Fruit fly (Drosophila melanogaster) whole organism, embryonic: ENCODE measurements around the gene Kap3.

ENCODE experiments used
- CG1024 ChIP-seq: fragments of 200-800 bp; sonication (Bioruptor generic); IDR thresholded peaks from 2 replicates; pipeline ENCODE4 v1.3.6; 2022; ENCODE audit warnings: missing biosample characterization, missing genetic modification characterization
- CG11085 ChIP-seq: fragments of 200-800 bp; sonication (Bioruptor generic); IDR thresholded peaks from 2 replicates; pipeline ENCODE4 v1.3.6; 2022; ENCODE audit warnings: missing biosample characterization, missing genetic modification characterization
- CG11093 ChIP-seq: fragments of 200-800 bp; sonication (Bioruptor generic); IDR thresholded peaks from 3 replicates; pipeline ENCODE4 v1.3.6; 2022; ENCODE audit warnings: missing biosample characterization, missing genetic modification characterization
- CG11695 ChIP-seq: fragments of 200-800 bp; sonication (Bioruptor generic); IDR thresholded peaks from 3 replicates; pipeline ENCODE4 v1.3.6; 2022; ENCODE audit warnings: missing biosample characterization, missing genetic modification characterization
- CG12236 ChIP-seq: fragments of 200-800 bp; sonication (Bioruptor generic); optimal IDR thresholded peaks from 2 replicates; lab custom pipeline; 2016; ENCODE audit warnings: missing biosample characterization, missing genetic modification characterization
- CG1233 ChIP-seq: fragments of 200-800 bp; sonication (Bioruptor generic); optimal IDR thresholded peaks from 4 replicates; lab custom pipeline; 2018; ENCODE audit warnings: missing biosample characterization, mild to moderate bottlenecking, missing genetic modification characterization
- CG13123 ChIP-seq: fragments of 200-800 bp; sonication (Bioruptor generic); optimal IDR thresholded peaks from 2 replicates; lab custom pipeline; 2016; ENCODE audit warnings: missing biosample characterization, missing genetic modification characterization
- CG1603 ChIP-seq: fragments of 200-800 bp; sonication (Bioruptor generic); optimal IDR thresholded peaks from 2 replicates; lab custom pipeline; 2019; ENCODE audit warnings: missing biosample characterization, mild to moderate bottlenecking, missing genetic modification characterization, moderate library complexity
- CG17568 ChIP-seq: fragments of 200-800 bp; sonication (Bioruptor generic); optimal IDR thresholded peaks from 2 replicates; lab custom pipeline; 2018; ENCODE audit warnings: missing biosample characterization, mild to moderate bottlenecking, missing genetic modification characterization, moderate library complexity
- CG17829 ChIP-seq: fragments of 200-800 bp; optimal IDR thresholded peaks from 2 replicates; lab custom pipeline; 2019; ENCODE audit warnings: missing biosample characterization, mild to moderate bottlenecking, missing genetic modification characterization, moderate library complexity
- CG17912 ChIP-seq: fragments of 200-800 bp; sonication (Bioruptor generic); optimal IDR thresholded peaks from 2 replicates; lab custom pipeline; 2018; ENCODE audit warnings: missing biosample characterization, mild to moderate bottlenecking, missing genetic modification characterization
- CG3163 ChIP-seq: fragments of 200-800 bp; sonication (Bioruptor generic); optimal IDR thresholded peaks from 3 replicates; lab custom pipeline; 2016; ENCODE audit warnings: missing biosample characterization, missing genetic modification characterization
- CG4328 ChIP-seq: fragments of 200-800 bp; sonication (Bioruptor generic); optimal IDR thresholded peaks from 3 replicates; lab custom pipeline; 2017; ENCODE audit warnings: missing biosample characterization, missing genetic modification reagents, missing genetic modification characterization
- CG4404 ChIP-seq: fragments of 200-800 bp; sonication (Bioruptor generic); IDR thresholded peaks from 2 replicates; pipeline ENCODE4 v1.3.6; 2022; ENCODE audit warnings: missing biosample characterization, missing genetic modification characterization
- CG6272 ChIP-seq: fragments of 200-800 bp; sonication (Bioruptor generic); IDR thresholded peaks from 2 replicates; pipeline ENCODE4 v1.3.6; 2022; ENCODE audit warnings: missing biosample characterization, missing genetic modification characterization
- CG6791 ChIP-seq: fragments of 200-800 bp; sonication (Bioruptor generic); IDR thresholded peaks from 3 replicates; pipeline ENCODE4 v1.3.6; 2022; ENCODE audit warnings: missing biosample characterization, missing genetic modification characterization; ENCODE audit not compliant: partially characterized antibody
- CG8281 ChIP-seq: fragments of 200-800 bp; sonication (Bioruptor generic); optimal IDR thresholded peaks from 2 replicates; lab custom pipeline; 2018; ENCODE audit warnings: missing biosample characterization, mild to moderate bottlenecking, missing genetic modification characterization, moderate library complexity
- CG8290 ChIP-seq, 3 experiments: fragments of 200-800 bp; sonication (Bioruptor generic); optimal IDR thresholded peaks; 2 replicates each; lab custom pipeline; 2016 to 2019; ENCODE audit warnings: missing biosample characterization in 3 of 3, missing genetic modification characterization in 3 of 3, mild to moderate bottlenecking in 2 of 3, moderate library complexity in 1 of 3
- CG8359 ChIP-seq: fragments of 200-800 bp; sonication (Bioruptor generic); optimal IDR thresholded peaks from 2 replicates; lab custom pipeline; 2017; ENCODE audit warnings: missing biosample characterization, mild to moderate bottlenecking, missing genetic modification characterization, borderline replicate concordance
- CTCF ChIP-seq: fragments of 200-800 bp; sonication (Bioruptor generic); optimal IDR thresholded peaks from 2 replicates; lab custom pipeline; 2017; ENCODE audit warnings: missing biosample characterization, mild to moderate bottlenecking, missing genetic modification characterization, moderate library complexity
- Dbx ChIP-seq: fragments of 200-800 bp; sonication (Bioruptor generic); IDR thresholded peaks from 3 replicates; pipeline ENCODE4 v1.3.6; 2022; ENCODE audit warnings: missing biosample characterization, missing genetic modification characterization
- Deaf1 ChIP-seq: fragments of 200-800 bp; optimal IDR thresholded peaks from 3 replicates; lab custom pipeline; 2019; ENCODE audit warnings: missing biosample characterization, mild to moderate bottlenecking, missing genetic modification characterization, moderate library complexity
- Dek ChIP-seq: fragments of 200-800 bp; sonication (Bioruptor generic); optimal IDR thresholded peaks from 3 replicates; lab custom pipeline; 2019; ENCODE audit warnings: missing biosample characterization, mild to moderate bottlenecking, missing genetic modification characterization, moderate library complexity
- Dll ChIP-seq: fragments of 200-800 bp; sonication (Bioruptor generic); IDR thresholded peaks from 4 replicates; pipeline ENCODE4 v1.3.6; 2022; ENCODE audit warnings: missing biosample characterization, missing genetic modification characterization; ENCODE audit not compliant: partially characterized antibody
- Hmx ChIP-seq: fragments of 200-800 bp; sonication (Bioruptor generic); optimal IDR thresholded peaks from 2 replicates; lab custom pipeline; 2016; ENCODE audit warnings: missing biosample characterization, missing genetic modification characterization
- Meics ChIP-seq: fragments of 200-800 bp; sonication (Bioruptor generic); optimal IDR thresholded peaks from 2 replicates; lab custom pipeline; 2017; ENCODE audit warnings: missing biosample characterization, mild to moderate bottlenecking, missing genetic modification characterization
- Myb ChIP-seq: fragments of 200-800 bp; sonication (Bioruptor generic); optimal IDR thresholded peaks from 2 replicates; lab custom pipeline; 2016; ENCODE audit warnings: missing biosample characterization, missing genetic modification characterization
- Oli ChIP-seq: fragments of 200-800 bp; sonication (Bioruptor generic); optimal IDR thresholded peaks from 2 replicates; lab custom pipeline; 2018; ENCODE audit warnings: missing biosample characterization, mild to moderate bottlenecking, missing genetic modification characterization, moderate library complexity
- ab ChIP-seq: fragments of 200-800 bp; sonication (Bioruptor generic); optimal IDR thresholded peaks from 2 replicates; lab custom pipeline; 2016; ENCODE audit warnings: missing biosample characterization, missing genetic modification characterization
- bab2 ChIP-seq: fragments of 200-800 bp; sonication (Bioruptor generic); optimal IDR thresholded peaks from 2 replicates; lab custom pipeline; 2016; ENCODE audit warnings: missing biosample characterization, missing genetic modification characterization
- chinmo ChIP-seq: fragments of 200-800 bp; sonication (Bioruptor generic); IDR thresholded peaks from 4 replicates; pipeline ENCODE4 v1.3.6; 2022; ENCODE audit warnings: missing biosample characterization, missing genetic modification characterization; ENCODE audit not compliant: partially characterized antibody
- chn ChIP-seq: fragments of 200-800 bp; sonication (Bioruptor generic); optimal IDR thresholded peaks from 2 replicates; lab custom pipeline; 2016; ENCODE audit warnings: missing biosample characterization, missing genetic modification characterization
- dm ChIP-seq: fragments of 200-800 bp; sonication (Bioruptor generic); optimal IDR thresholded peaks from 3 replicates; lab custom pipeline; 2016; ENCODE audit warnings: missing biosample characterization, missing genetic modification characterization
- dysf ChIP-seq: fragments of 200-800 bp; sonication (Bioruptor generic); IDR thresholded peaks from 3 replicates; pipeline ENCODE4 v1.3.6; 2022; ENCODE audit warnings: missing biosample characterization, missing genetic modification characterization
- gcm2 ChIP-seq: fragments of 200-800 bp; sonication (Bioruptor generic); optimal IDR thresholded peaks from 2 replicates; lab custom pipeline; 2016; ENCODE audit warnings: missing biosample characterization, missing genetic modification characterization
- grau ChIP-seq: fragments of 200-800 bp; optimal IDR thresholded peaks from 3 replicates; lab custom pipeline; 2019; ENCODE audit warnings: missing biosample characterization, mild to moderate bottlenecking, missing genetic modification characterization, moderate library complexity
- hb ChIP-seq: fragments of 200-800 bp; sonication (Bioruptor generic); IDR thresholded peaks from 3 replicates; pipeline ENCODE4 v1.3.6; 2022; ENCODE audit warnings: missing biosample characterization, missing genetic modification characterization; ENCODE audit not compliant: partially characterized antibody
- hth ChIP-seq: fragments of >200 bp; optimal IDR thresholded peaks from 2 replicates; lab custom pipeline; 2017; ENCODE audit warnings: inconsistent platforms
- insv ChIP-seq, 2 experiments: fragments of 200-800 bp; sonication (Bioruptor generic); optimal IDR thresholded peaks; 3 replicates each; lab custom pipeline; 2016 to 2018; ENCODE audit warnings: missing biosample characterization in 2 of 2, missing genetic modification characterization in 2 of 2
- knrl ChIP-seq: fragments of 200-800 bp; sonication (Bioruptor generic); IDR thresholded peaks from 3 replicates; pipeline ENCODE4 v1.3.6; 2022; ENCODE audit warnings: missing biosample characterization, missing genetic modification characterization; ENCODE audit not compliant: partially characterized antibody
- mirr ChIP-seq: fragments of 200-800 bp; sonication (Bioruptor generic); optimal IDR thresholded peaks from 3 replicates; lab custom pipeline; 2018; ENCODE audit warnings: missing biosample characterization, mild to moderate bottlenecking, missing genetic modification characterization
- nmo ChIP-seq: fragments of 200-800 bp; sonication (Bioruptor generic); optimal IDR thresholded peaks from 2 replicates; lab custom pipeline; 2018; ENCODE audit warnings: missing biosample characterization, mild to moderate bottlenecking, missing genetic modification characterization, moderate library complexity
- odd ChIP-seq: fragments of 200-800 bp; sonication (Bioruptor generic); optimal IDR thresholded peaks from 2 replicates; lab custom pipeline; 2017; ENCODE audit warnings: missing biosample characterization, mild to moderate bottlenecking, missing genetic modification characterization
- salm ChIP-seq: fragments of 200-800 bp; sonication (Bioruptor generic); optimal IDR thresholded peaks from 2 replicates; lab custom pipeline; 2018; ENCODE audit warnings: missing biosample characterization, mild to moderate bottlenecking, missing genetic modification characterization
- tna ChIP-seq: fragments of 200-800 bp; sonication (Bioruptor generic); IDR thresholded peaks from 2 replicates; pipeline ENCODE4 v1.3.6; 2022; ENCODE audit warnings: missing biosample characterization, missing genetic modification characterization; ENCODE audit not compliant: partially characterized antibody
- toy ChIP-seq: fragments of 200-800 bp; sonication (Bioruptor generic); IDR thresholded peaks from 2 replicates; pipeline ENCODE4 v1.3.6; 2022; ENCODE audit warnings: missing biosample characterization, missing genetic modification characterization
- trh ChIP-seq: fragments of 200-800 bp; sonication (Bioruptor generic); optimal IDR thresholded peaks from 2 replicates; lab custom pipeline; 2016; ENCODE audit warnings: missing biosample characterization, missing genetic modification characterization
- vfl ChIP-seq: fragments of 200-800 bp; sonication (Bioruptor generic); optimal IDR thresholded peaks from 2 replicates; lab custom pipeline; 2016; ENCODE audit warnings: missing biosample characterization, missing genetic modification characterization
- zf30C ChIP-seq: fragments of 200-800 bp; sonication (Bioruptor generic); optimal IDR thresholded peaks from 3 replicates; lab custom pipeline; 2018; ENCODE audit warnings: missing biosample characterization, mild to moderate bottlenecking, missing genetic modification characterization

The Kap3 gene

dm6 chrX:11338973-11339867 lies 664 bp downstream of the Kap3 start (continued):
- TF ChIP-seq CG3163 (GFP tag; lab: Kevin White, UChicago), result peak; percentile 42
- peak; percentile 71 for TF ChIP-seq chn (GFP tag; lab: Kevin White, UChicago)
- peak; percentile 29; the same call in 1 of the 3 replicates for TF ChIP-seq Dbx (GFP tag; lab: Robert Waterston, UW)
- peak; percentile 50 for TF ChIP-seq CG17829 (tag; lab: Kevin White, UChicago)
- TF ChIP-seq Dll, result peak; percentile 92
- TF ChIP-seq CG4328 (GFP tag; lab: Kevin White, UChicago), result peak; percentile 15
- TF ChIP-seq CG1233 (GFP tag; lab: Kevin White, UChicago), result no peak
- TF ChIP-seq hth (lab: Kevin White, UChicago), result no peak
- peak; percentile 84 to 98 for TF ChIP-seq insv (GFP tag; optimal IDR thresholded peaks at IDR 0.05; lab: Kevin White, UChicago)
- no peak for TF ChIP-seq gcm2 (GFP tag; lab: Kevin White, UChicago)
- TF ChIP-seq CG17568 (GFP tag; lab: Kevin White, UChicago), result no peak
- peak; percentile 93 for TF ChIP-seq knrl
- peak; percentile 31; the same call in 1 of the 2 replicates for TF ChIP-seq CG4404 (GFP tag; lab: Robert Waterston, UW)
- TF ChIP-seq toy (GFP tag; lab: Robert Waterston, UW), result no peak
- no peak for TF ChIP-seq Hmx (GFP tag; lab: Kevin White, UChicago)
- TF ChIP-seq ab (GFP tag; lab: Kevin White, UChicago), result no peak
- no peak for TF ChIP-seq salm (tag; lab: Kevin White, UChicago)
- no peak for TF ChIP-seq Deaf1 (tag; lab: Kevin White, UChicago)
- no peak for TF ChIP-seq Oli (tag; lab: Kevin White, UChicago)
- TF ChIP-seq mirr (GFP tag; lab: Kevin White, UChicago), result peak; percentile 61
- TF ChIP-seq dm (GFP tag; lab: Kevin White, UChicago), result no peak
- TF ChIP-seq CG8359 (GFP tag; lab: Kevin White, UChicago), result no peak
- TF ChIP-seq grau, result peak; percentile 59
- TF ChIP-seq nmo, result peak; percentile 45
- TF ChIP-seq Myb (GFP tag; lab: Kevin White, UChicago), result peak; percentile 54
- TF ChIP-seq CG8290 (GFP tag; optimal IDR thresholded peaks at IDR 0.05; lab: Kevin White, UChicago), result peak; percentile 22
- TF ChIP-seq CG8290 (tag; optimal IDR thresholded peaks at IDR 0.05; lab: Kevin White, UChicago), result peak in 1 of 2 experiments; percentile 79
- no peak for TF ChIP-seq dysf (GFP tag; lab: Robert Waterston, UW)
- TF ChIP-seq Meics, result peak; percentile 39
- peak; percentile 14 for TF ChIP-seq Dek (tag; lab: Kevin White, UChicago)
- TF ChIP-seq vfl (GFP tag; lab: Kevin White, UChicago), result peak; percentile 25
- TF ChIP-seq CG1024 (GFP tag; lab: Robert Waterston, UW), result no peak
- no peak for TF ChIP-seq CG11093 (GFP tag; lab: Robert Waterston, UW)
- TF ChIP-seq CG11695, result no peak
- TF ChIP-seq CG1603, result peak; percentile 89
- no peak for TF ChIP-seq CG8281 (tag; lab: Kevin White, UChicago)
- TF ChIP-seq CG6272 (GFP tag; lab: Robert Waterston, UW), result peak; percentile 70
- TF ChIP-seq chinmo, result peak; percentile 92; the same call in 3 of the 4 replicates
- TF ChIP-seq CG13123, result peak; percentile 45
- TF ChIP-seq CG17912 (GFP tag; lab: Kevin White, UChicago), result no peak
- peak; percentile 86 for TF ChIP-seq CG6791 (GFP tag; lab: Robert Waterston, UW)
- peak; percentile 81 for TF ChIP-seq hb (GFP tag; lab: Robert Waterston, UW)
- no peak for TF ChIP-seq trh (GFP tag; lab: Kevin White, UChicago)
- no peak for TF ChIP-seq odd (GFP tag; lab: Kevin White, UChicago)
- no peak for TF ChIP-seq CTCF
- TF ChIP-seq tna (GFP tag; lab: Robert Waterston, UW), result peak; percentile 82
- no peak for TF ChIP-seq zf30C (GFP tag; lab: Kevin White, UChicago)
- TF ChIP-seq bab2 (GFP tag; lab: Kevin White, UChicago), result no peak
- TF ChIP-seq CG11085 (GFP tag; lab: Robert Waterston, UW), result no peak
- TF ChIP-seq CG12236 (GFP tag; lab: Kevin White, UChicago), result no peak
